Worm (Caenorhabditis elegans): Measurements from ENCODE around the gene orc-5.

DNA sequence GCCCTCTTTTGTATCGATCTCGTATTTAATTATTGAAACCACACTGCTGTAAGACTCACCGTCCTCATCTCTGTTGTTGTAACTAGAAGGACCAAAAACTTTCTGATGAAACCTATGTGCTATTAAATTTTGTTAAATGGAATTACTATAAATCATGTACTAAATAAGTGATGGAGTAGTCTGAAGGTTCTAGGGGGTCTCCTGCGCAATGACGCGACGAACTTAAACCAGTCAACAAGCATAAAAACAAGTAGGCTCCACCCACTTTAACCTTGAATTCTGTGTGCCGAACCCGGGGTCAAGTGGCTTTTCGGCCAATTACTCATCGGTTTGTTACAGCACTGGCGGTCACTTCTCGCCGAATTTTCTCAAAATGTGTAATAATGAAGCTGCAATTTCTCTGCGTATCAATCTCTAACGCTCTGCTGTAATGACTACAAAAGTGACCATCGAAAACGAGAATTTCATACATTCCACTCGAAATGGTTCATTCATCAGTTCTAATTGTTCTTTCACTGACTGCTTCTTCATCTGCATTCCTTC is 2.7 kb upstream of the orc-5 start, which contains the start of gene grl-21:
- TF ChIP-seq dao-5 (tag; optimal IDR thresholded peaks at IDR 0.05) (no peak), W03F9.2 (tag; optimal IDR thresholded peaks at IDR 0.05) (no peak)
